Worm (Caenorhabditis elegans) whole organism, dauer: ENCODE results near the gene pvf-1.

ENCODE experiments used
- unc-62 ChIP-seq: sonication (generic microtip); optimal IDR thresholded peaks from 2 replicates; lab custom pipeline; 2017; ENCODE audit warnings: missing biosample characterization, missing genetic modification reagents, missing genetic modification characterization

Gene pvf-1

ce11 chrIII:1824264-1824922, at the start of gene pvf-1, which contains the start of gene Y39A3CL.7:
pvf-1 (minus strand) TSS chrIII:1824314.
Y39A3CL.7 (plus strand) TSS chrIII:1824919.
- no peak for TF ChIP-seq unc-62

- TF ChIP-seq unc-62, result no peak
Observed at ce11 chrIII:1860129-1860528, 36.0 kb upstream of the pvf-1 start, which contains the start of gene ttc-7. ttc-7 (plus strand) TSS chrIII:1860429.

ce11 chrIII:1859532-1859931, 35.4 kb upstream of the pvf-1 start, which contains the start of gene ddp-1:
ddp-1 (plus strand) TSS chrIII:1859888.
- no peak for TF ChIP-seq unc-62

- no peak for TF ChIP-seq unc-62
Observed at ce11 chrIII:1856679-1857078, 32.6 kb upstream of the pvf-1 start.

- TF ChIP-seq unc-62, result no peak
Observed at ce11 chrIII:1856175-1856574, 32.1 kb upstream of the pvf-1 start.

- TF ChIP-seq unc-62, result no peak
Observed at ce11 chrIII:1855092-1855491, 31.0 kb upstream of the pvf-1 start, which contains the start of gene hlh-33. hlh-33 (plus strand) TSS chrIII:1855392.

ce11 chrIII:1853944-1854343, 29.8 kb upstream of the pvf-1 start:
- no peak for TF ChIP-seq unc-62

ce11 chrIII:1852126-1852717, 28.1 kb upstream of the pvf-1 start:
- no peak for TF ChIP-seq unc-62

ce11 chrIII:1848747-1849146, 24.6 kb upstream of the pvf-1 start, which contains the start of gene pqn-82:
pqn-82 (plus strand) TSS chrIII:1849047.
- no peak for TF ChIP-seq unc-62

- TF ChIP-seq unc-62, result no peak
Observed at ce11 chrIII:1833984-1834563, 10.0 kb upstream of the pvf-1 start, which contains the start of gene rexd-1. rexd-1 (plus strand) TSS chrIII:1834513.

ce11 chrIII:1832453-1832852, 8.3 kb upstream of the pvf-1 start:
- TF ChIP-seq unc-62, result no peak

ce11 chrIII:1831104-1831503, 7.0 kb upstream of the pvf-1 start:
- no peak for TF ChIP-seq unc-62

- TF ChIP-seq unc-62, result no peak
Observed at ce11 chrIII:1819049-1819597, 5.0 kb downstream of the pvf-1 start.

- no peak for TF ChIP-seq unc-62
Observed at ce11 chrIII:1818001-1818655, 6.0 kb downstream of the pvf-1 start, which contains the start of gene clp-4. clp-4 (minus strand) TSS chrIII:1818323.

- TF ChIP-seq unc-62, result no peak
Observed at ce11 chrIII:1814285-1814684, 9.8 kb downstream of the pvf-1 start.

- no peak for TF ChIP-seq unc-62
Observed at ce11 chrIII:1806183-1806798, 17.8 kb downstream of the pvf-1 start.
